Worm (Caenorhabditis elegans): Measurements from ENCODE around the gene str-69.

str-69 gene

DNA sequence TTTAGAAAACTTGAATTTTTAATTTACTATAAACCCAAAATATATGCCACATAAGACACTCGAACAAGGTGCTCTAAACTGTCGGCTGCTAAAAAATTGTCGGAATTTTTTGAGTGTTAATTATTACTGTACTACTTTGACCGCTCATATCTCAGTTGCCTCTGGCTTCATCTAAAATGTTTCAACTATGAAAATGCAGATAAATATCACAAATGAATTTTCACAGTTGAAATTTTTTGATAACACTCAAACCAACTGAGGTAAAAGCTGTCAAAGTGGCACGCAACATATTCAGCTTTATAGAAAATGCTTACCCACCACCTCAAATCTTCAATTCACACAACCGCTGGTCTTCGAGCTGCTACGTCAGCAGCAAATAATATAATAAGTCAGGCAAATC, 16.9 kb downstream of the str-69 start, which contains the start of gene acs-21 (continued):
- TF ChIP-seq F33H1.4 (GFP tag; IDR thresholded peaks at IDR 0.05) (no peak), B0336.3 (GFP tag; IDR thresholded peaks at IDR 0.05) (no peak)

DNA sequence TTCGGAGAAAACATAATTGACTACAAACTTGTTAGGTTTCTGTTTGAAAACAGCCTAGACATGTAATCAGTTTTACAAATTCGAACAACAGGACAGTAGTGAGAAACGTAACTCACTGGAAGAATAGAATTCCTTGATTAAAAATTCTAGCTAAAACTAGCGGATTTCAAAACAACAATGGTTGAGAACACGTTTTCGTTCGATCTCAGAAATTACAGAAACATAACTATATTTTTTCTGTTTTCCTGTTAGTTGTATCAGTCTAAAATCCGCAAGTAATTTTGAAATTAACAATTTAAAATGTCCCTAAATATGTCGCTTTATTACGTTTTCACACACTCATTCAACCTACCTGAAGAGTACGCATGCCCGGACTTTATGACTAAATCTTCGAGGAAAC, 19.4 kb downstream of the str-69 start, which contains the start of gene srt-8:
Gene srt-8, plus strand, starts transcription at position 301 of the 400 bp plus-strand sequence.
- TF ChIP-seq ztf-18 (tag; optimal IDR thresholded peaks at IDR 0.05) = no peak
- TF ChIP-seq ceh-58 (GFP tag; IDR thresholded peaks at IDR 0.05) = no peak
- TF ChIP-seq ztf-28 (GFP tag; IDR thresholded peaks at IDR 0.05) = no peak
- no peak for TF ChIP-seq fkh-3 (tag; optimal IDR thresholded peaks at IDR 0.05)
- no peak for TF ChIP-seq snpc-4 (GFP tag; optimal IDR thresholded peaks at IDR 0.05)
- TF ChIP-seq snpc-4 (tag; optimal IDR thresholded peaks at IDR 0.05) = no peak
- TF ChIP-seq nhr-90 (tag; optimal IDR thresholded peaks at IDR 0.05) = no peak
- TF ChIP-seq bed-2 (GFP tag; IDR thresholded peaks at IDR 0.05) = no peak
- no peak for TF ChIP-seq hmg-20 (GFP tag; IDR thresholded peaks at IDR 0.05)
- no peak for TF ChIP-seq hlh-26 (GFP tag; conservative IDR thresholded peaks at IDR 0.05)
- no peak for TF ChIP-seq madf-8 (GFP tag; conservative IDR thresholded peaks at IDR 0.05)
- no peak for TF ChIP-seq C17E4.6 (GFP tag; IDR thresholded peaks at IDR 0.05)

- TF ChIP-seq hsf-1 (GFP tag; IDR thresholded peaks at IDR 0.05) (no peak), repo-1 (tag; optimal IDR thresholded peaks at IDR 0.05) (no peak), C17E4.6 (GFP tag; IDR thresholded peaks at IDR 0.05) (no peak), nfya-1 (tag; optimal IDR thresholded peaks at IDR 0.05; ENCODE audit: borderline replicate concordance, insufficient read depth) (no peak), chd-7 (tag; optimal IDR thresholded peaks at IDR 0.05) (no peak), Y67H2A.10 (GFP tag; conservative IDR thresholded peaks at IDR 0.05) (no peak), snpc-1.1 (tag; optimal IDR thresholded peaks at IDR 0.05; ENCODE audit: insufficient read depth) (no peak), zfh-2 (GFP tag; conservative IDR thresholded peaks at IDR 0.05) (no peak), bed-2 (GFP tag; IDR thresholded peaks at IDR 0.05) (no peak), F57C9.4 (tag; optimal IDR thresholded peaks at IDR 0.05) (no peak), F55B11.4 (tag; optimal IDR thresholded peaks at IDR 0.05; ENCODE audit: borderline replicate concordance, insufficient read depth) (no peak), F39B2.1 (GFP tag; IDR thresholded peaks at IDR 0.05) (no peak), lin-40 (tag; optimal IDR thresholded peaks at IDR 0.05) (no peak), Y53F4B.3 (GFP tag; IDR thresholded peaks at IDR 0.05) (no peak), T26A5.8 (tag; optimal IDR thresholded peaks at IDR 0.05) (no peak), lag-1 (GFP tag; IDR thresholded peaks at IDR 0.05) (no peak)
Observed at ce11 chrV:3081471-3081870, 24.2 kb downstream of the str-69 start, which contains the start of gene srt-7. Gene srt-7, plus strand, starts transcription at chrV:3081771.

ce11 chrV:3080792-3081191, 24.9 kb downstream of the str-69 start, which contains the start of gene srt-5:
Gene srt-5, minus strand, starts transcription at chrV:3080892.
- TF ChIP-seq lin-26 (GFP tag; IDR thresholded peaks at IDR 0.05) (no peak), mel-28 (tag; optimal IDR thresholded peaks at IDR 0.05; ENCODE audit: borderline replicate concordance) (no peak), K11D2.4 (GFP tag; IDR thresholded peaks at IDR 0.05) (no peak), sptf-2 (GFP tag; optimal IDR thresholded peaks at IDR 0.05) (no peak), snpc-3.4 (tag; optimal IDR thresholded peaks at IDR 0.05) (no peak), ztf-28 (GFP tag; IDR thresholded peaks at IDR 0.05) (no peak), B0261.1 (tag; optimal IDR thresholded peaks at IDR 0.05) (no peak), K12H6.12 (tag; optimal IDR thresholded peaks at IDR 0.05) (no peak)
